Fruit fly (Drosophila melanogaster): ENCODE data around the gene SNF4Agamma.

SNF4Agamma gene

DNA sequence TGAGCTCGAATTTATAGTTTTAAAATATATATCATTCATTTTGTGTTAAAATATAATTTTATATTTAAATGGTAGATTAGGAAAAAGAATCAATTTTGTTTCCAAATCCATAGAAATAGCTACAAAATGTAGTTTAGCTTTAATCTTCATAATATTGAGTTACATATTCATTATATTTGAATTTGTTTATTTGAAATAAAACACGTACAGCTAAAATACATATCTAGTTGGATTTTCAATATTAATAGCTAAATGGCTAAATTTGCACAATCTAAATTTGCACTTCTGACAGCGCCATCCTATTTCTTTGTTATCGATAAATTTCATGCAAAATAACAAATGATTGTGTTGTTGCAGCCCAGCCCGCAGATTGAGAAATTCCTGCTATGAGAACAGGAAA, 6.6 kb upstream of the SNF4Agamma start, which contains the start of gene Usp8 (continued):
- TF ChIP-seq stc (GFP tag; IDR thresholded peaks at IDR 0.05) (no peak), Eip74EF (GFP tag; optimal IDR thresholded peaks at IDR 0.05) (no peak), CG11723 (GFP tag; optimal IDR thresholded peaks at IDR 0.05) (no peak), Rfx (GFP tag; IDR thresholded peaks at IDR 0.05) (peak; percentile 33; the same call in 1 of the 2 replicates), CG9727 (GFP tag; optimal IDR thresholded peaks at IDR 0.05) (peak; percentile 42), CG11695 (GFP tag; IDR thresholded peaks at IDR 0.05) (no peak), CG14710 (tag; optimal IDR thresholded peaks at IDR 0.05) (peak; percentile 61), phol (tag; optimal IDR thresholded peaks at IDR 0.05) (peak; percentile 68), CG3847 (GFP tag; IDR thresholded peaks at IDR 0.05) (0 out of 2 replicates have a peak, but pooled peaks have one; percentile 25), grn (GFP tag; optimal IDR thresholded peaks at IDR 0.05) (no peak), zen (tag; optimal IDR thresholded peaks at IDR 0.05) (peak; percentile 26), dysf (GFP tag; IDR thresholded peaks at IDR 0.05) (0 out of 3 replicates have a peak, but pooled peaks have one; percentile 40), Abd-B (GFP tag; optimal IDR thresholded peaks at IDR 0.05) (peak; percentile 28), E2f1 (GFP tag; IDR thresholded peaks at IDR 0.05) (no peak)

DNA sequence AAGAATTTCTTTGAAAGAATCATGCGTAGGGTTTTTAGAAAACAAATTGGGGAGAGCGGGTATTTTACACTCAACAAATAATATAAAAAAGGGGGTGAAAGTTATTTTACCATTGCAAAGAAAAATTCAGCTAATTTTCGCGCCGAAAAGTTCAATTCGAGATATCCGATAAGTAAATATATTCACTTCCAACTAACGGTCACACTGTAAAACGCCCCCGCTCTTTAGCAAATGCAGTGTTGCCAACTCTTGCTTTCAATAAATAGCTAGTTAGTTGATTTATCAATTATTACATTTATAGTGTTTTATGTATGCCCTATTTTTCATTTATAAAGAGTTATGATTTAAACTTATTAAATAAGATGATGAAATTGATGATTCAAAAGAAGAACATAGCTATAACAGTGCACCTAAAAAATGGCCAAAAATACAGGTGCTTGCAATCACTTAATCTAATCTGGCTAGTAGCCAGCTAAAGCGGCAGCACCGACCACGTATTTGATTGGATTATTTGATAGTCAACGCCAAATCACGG, 2.3 kb upstream of the SNF4Agamma start, which contains the start of gene meigo:
meigo (plus strand) TSS at position 51 of the 535 bp plus-strand sequence.
- peak; percentile 86 for TF ChIP-seq CoRest (tag; optimal IDR thresholded peaks at IDR 0.05)
- no peak for TF ChIP-seq CG6254 (GFP tag; optimal IDR thresholded peaks at IDR 0.05)
- peak; percentile 59 for TF ChIP-seq BEAF-32 (GFP tag; optimal IDR thresholded peaks at IDR 0.05)
- TF ChIP-seq mam (GFP tag; optimal IDR thresholded peaks at IDR 0.05) = peak; percentile 67
- peak; percentile 57 for TF ChIP-seq ssp (GFP tag; IDR thresholded peaks at IDR 0.05)
- no peak for TF ChIP-seq Hr39 (optimal IDR thresholded peaks at IDR 0.05)
- TF ChIP-seq CG31388 (GFP tag; optimal IDR thresholded peaks at IDR 0.05) = no peak
- TF ChIP-seq HLH54F (GFP tag; optimal IDR thresholded peaks at IDR 0.05) = peak; percentile 73
- TF ChIP-seq zen2 (GFP tag; IDR thresholded peaks at IDR 0.05; ENCODE audit: partially characterized antibody) = no peak
- TF ChIP-seq CG10366 (GFP tag; IDR thresholded peaks at IDR 0.05) = peak; percentile 39; the same call in 1 of the 2 replicates
- peak; percentile 56 for TF ChIP-seq CG17359 (tag; optimal IDR thresholded peaks at IDR 0.05)
- peak; percentile 81 for TF ChIP-seq phol (tag; optimal IDR thresholded peaks at IDR 0.05)
- peak in 1 of 2 experiments; percentile 22 for TF ChIP-seq chif (GFP tag; optimal IDR thresholded peaks at IDR 0.05)
- TF ChIP-seq Hand (GFP tag; optimal IDR thresholded peaks at IDR 0.05) = peak; percentile 20
- no peak for TF ChIP-seq mld (GFP tag; IDR thresholded peaks at IDR 0.05; ENCODE audit: partially characterized antibody)
- TF ChIP-seq Bdp1 (GFP tag; optimal IDR thresholded peaks at IDR 0.05) = no peak
- TF ChIP-seq CG2889 (GFP tag; IDR thresholded peaks at IDR 0.05) = no peak
- peak; percentile 69 for TF ChIP-seq Mad (GFP tag; optimal IDR thresholded peaks at IDR 0.05)
- TF ChIP-seq CG8281 (tag; optimal IDR thresholded peaks at IDR 0.05) = peak; percentile 30
- TF ChIP-seq grau (tag; optimal IDR thresholded peaks at IDR 0.05) = peak; percentile 80
- TF ChIP-seq CG4854 (GFP tag; optimal IDR thresholded peaks at IDR 0.05) = peak; percentile 49
- no peak for TF ChIP-seq Poxn (GFP tag; IDR thresholded peaks at IDR 0.05)
- TF ChIP-seq CG4424 (GFP tag; optimal IDR thresholded peaks at IDR 0.05) = peak; percentile 57
- no peak for TF ChIP-seq CG3838 (GFP tag; optimal IDR thresholded peaks at IDR 0.05)
- TF ChIP-seq dmrt11E (tag; optimal IDR thresholded peaks at IDR 0.05) = peak; percentile 51
- TF ChIP-seq br (optimal IDR thresholded peaks at IDR 0.05) = no peak
- 0 out of 2 replicates have a peak, but pooled peaks have one; percentile 49 for TF ChIP-seq sna (GFP tag; IDR thresholded peaks at IDR 0.05; ENCODE audit: partially characterized antibody)
- no peak for TF ChIP-seq CG4282 (GFP tag; optimal IDR thresholded peaks at IDR 0.05)
- no peak for TF ChIP-seq tap (tag; optimal IDR thresholded peaks at IDR 0.05)
- TF ChIP-seq CG9609 (GFP tag; optimal IDR thresholded peaks at IDR 0.05) = no peak
- TF ChIP-seq CG11093 (GFP tag; IDR thresholded peaks at IDR 0.05) = peak; percentile 28; the same call in 1 of the 3 replicates
- TF ChIP-seq ab (GFP tag; optimal IDR thresholded peaks at IDR 0.05) = no peak
- TF ChIP-seq twi (tag; optimal IDR thresholded peaks at IDR 0.05) = peak; percentile 52
- no peak for TF ChIP-seq Deaf1 (tag; optimal IDR thresholded peaks at IDR 0.05)
- TF ChIP-seq grn (GFP tag; optimal IDR thresholded peaks at IDR 0.05) = peak; percentile 99
- no peak for TF ChIP-seq D19A (tag; optimal IDR thresholded peaks at IDR 0.05)
- peak; percentile 9 for TF ChIP-seq CG10274 (GFP tag; optimal IDR thresholded peaks at IDR 0.05)
- TF ChIP-seq CG4360 (GFP tag; IDR thresholded peaks at IDR 0.05) = no peak
